Worm (Caenorhabditis elegans) whole organism, L4 larva: ENCODE results near the gene Y37H2A.7.

ENCODE experiments used
- dmd-8 ChIP-seq: fragments of 200-800 bp; sonication (Bioruptor generic); IDR thresholded peaks from 2 replicates; pipeline ENCODE4 v1.3.6; 2022; ENCODE audit warnings: missing genetic modification characterization, missing compliant biosample characterization
- egl-43 ChIP-seq: fragments of 200-800 bp; sonication (Bioruptor generic); IDR thresholded peaks from 2 replicates; pipeline ENCODE4 v1.3.6; 2022; ENCODE audit warnings: missing genetic modification reagents, missing genetic modification characterization, missing compliant biosample characterization
- fkh-10 ChIP-seq: fragments of 150-350 bp; optimal IDR thresholded peaks from 2 replicates; lab custom pipeline; 2014; ENCODE audit warnings: missing biosample characterization, missing genetic modification reagents, missing genetic modification characterization
- lin-13 ChIP-seq: fragments of 150-350 bp; optimal IDR thresholded peaks from 2 replicates; lab custom pipeline; 2014; ENCODE audit warnings: missing biosample characterization, missing genetic modification reagents, missing genetic modification characterization
- lin-39 ChIP-seq: fragments of 150-350 bp; optimal IDR thresholded peaks from 2 replicates; lab custom pipeline; 2014; ENCODE audit warnings: missing biosample characterization, missing genetic modification reagents, missing genetic modification characterization
- mdl-1 ChIP-seq, 2 experiments: fragments of 150-350 bp in 1 of 2; sonication (generic microtip) in 1 of 2; optimal IDR thresholded peaks; 2 replicates each; lab custom pipeline; 2014 to 2017; ENCODE audit warnings: missing biosample characterization in 2 of 2, missing genetic modification characterization in 2 of 2
- mep-1 ChIP-seq: fragments of 150-350 bp; sonication (generic microtip); optimal IDR thresholded peaks from 3 replicates; lab custom pipeline; 2014; ENCODE audit warnings: missing biosample characterization, missing genetic modification characterization
- nhr-10 ChIP-seq: fragments of 150-350 bp; optimal IDR thresholded peaks from 2 replicates; lab custom pipeline; 2014; ENCODE audit warnings: missing biosample characterization, missing genetic modification characterization
- nhr-11 ChIP-seq: fragments of 150-350 bp; optimal IDR thresholded peaks from 2 replicates; lab custom pipeline; 2014; ENCODE audit warnings: missing biosample characterization, missing genetic modification characterization
- nhr-77 ChIP-seq: fragments of 150-350 bp; optimal IDR thresholded peaks from 2 replicates; lab custom pipeline; 2014; ENCODE audit warnings: missing biosample characterization, missing genetic modification characterization
- pqm-1 ChIP-seq: sonication (generic microtip); optimal IDR thresholded peaks from 2 replicates; lab custom pipeline; 2017; ENCODE audit warnings: missing biosample characterization, missing genetic modification characterization
- skn-1 ChIP-seq: fragments of 150-350 bp; optimal IDR thresholded peaks from 2 replicates; lab custom pipeline; 2014; ENCODE audit warnings: missing biosample characterization, missing genetic modification characterization
- unc-62 ChIP-seq, 3 experiments: fragments of 150-350 bp in 1 of 3; sonication (generic microtip); optimal IDR thresholded peaks in 2 of 3; peaks in 1 of 3; 1 replicate in 1 of 3; 2 replicates in 2 of 3; lab custom pipeline; 2014 to 2017; ENCODE audit warnings: missing biosample characterization in 3 of 3, missing genetic modification characterization in 3 of 3, missing genetic modification reagents in 3 of 3, missing genotype in 1 of 3

DNA sequence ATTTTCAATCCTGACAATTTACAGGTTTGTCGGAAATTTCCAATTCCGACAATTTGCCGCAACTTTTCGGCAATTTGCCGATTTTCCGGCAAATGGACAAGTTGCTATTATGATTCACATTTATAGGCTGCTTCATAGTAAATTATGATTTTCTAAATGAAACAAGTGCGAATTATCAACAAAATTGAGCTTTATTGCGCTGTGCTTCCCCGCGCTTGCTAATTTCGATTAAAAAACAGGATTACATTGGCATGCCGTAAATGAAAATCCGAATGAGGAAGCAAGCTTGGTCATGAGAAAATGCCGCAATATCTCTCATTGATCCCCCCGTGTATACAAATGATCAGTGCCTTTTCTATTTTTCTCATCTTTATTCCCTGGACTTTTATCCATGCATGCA is 4.4 kb upstream of the Y37H2A.7 start, which contains the start of gene Y37H2A.10:
- TF ChIP-seq nhr-10 (tag; lab: Kevin White, UChicago): no peak
- no peak for TF ChIP-seq lin-13 (GFP tag; lab: Kevin White, UChicago)
- no peak for TF ChIP-seq nhr-77 (tag; lab: Kevin White, UChicago)
- TF ChIP-seq skn-1 (tag; lab: Kevin White, UChicago): no peak
- no peak for TF ChIP-seq mep-1
- no peak for TF ChIP-seq nhr-11
- no peak for TF ChIP-seq dmd-8
- no peak for TF ChIP-seq mdl-1 (tag; optimal IDR thresholded peaks at IDR 0.05; lab: Kevin White, UChicago)
- no peak for TF ChIP-seq unc-62 (GFP tag; optimal IDR thresholded peaks at IDR 0.05 in 1 of 2; lab: Kevin White, UChicago)
- TF ChIP-seq unc-62 (tag; optimal IDR thresholded peaks at IDR 0.05; lab: Kevin White, UChicago): no peak
- no peak for TF ChIP-seq egl-43 (GFP tag; lab: Robert Waterston, UW)
- TF ChIP-seq lin-39 (tag; lab: Kevin White, UChicago): no peak
- TF ChIP-seq fkh-10 (GFP tag; lab: Kevin White, UChicago): no peak
- TF ChIP-seq pqm-1 (tag; lab: Kevin White, UChicago): no peak
